Worm (Caenorhabditis elegans) whole organism, late embryonic: Measurements from ENCODE around the gene srw-73.

Source experiments
- C08G9.2 ChIP-seq: sonication (generic microtip); optimal IDR thresholded peaks from 2 replicates; lab custom pipeline; 2016; ENCODE audit warnings: mild to moderate bottlenecking, missing genetic modification characterization, moderate library complexity, missing compliant biosample characterization
- F13H6.1 ChIP-seq: sonication (generic microtip); optimal IDR thresholded peaks from 2 replicates; lab custom pipeline; 2016; ENCODE audit warnings: missing genetic modification characterization, missing compliant biosample characterization
- K09A11.1 ChIP-seq: sonication (generic microtip); optimal IDR thresholded peaks from 2 replicates; lab custom pipeline; 2017; ENCODE audit warnings: antibody characterized with exemption, mild to moderate bottlenecking, missing genetic modification characterization, missing compliant biosample characterization; ENCODE audit not compliant: insufficient read depth
- T23F11.4 ChIP-seq: fragments of 200-800 bp; sonication (Bioruptor generic); optimal IDR thresholded peaks from 2 replicates; lab custom pipeline; 2018; ENCODE audit warnings: mild to moderate bottlenecking, missing genetic modification characterization, missing compliant biosample characterization
- ceh-14 ChIP-seq: sonication (generic microtip); optimal IDR thresholded peaks from 2 replicates; lab custom pipeline; 2016; ENCODE audit warnings: missing genotype, missing genetic modification characterization, missing compliant biosample characterization
- ceh-2 ChIP-seq: sonication (generic microtip); optimal IDR thresholded peaks from 2 replicates; lab custom pipeline; 2016; ENCODE audit warnings: missing genotype, missing genetic modification characterization, missing compliant biosample characterization
- ceh-31 ChIP-seq: sonication (generic microtip); optimal IDR thresholded peaks from 2 replicates; lab custom pipeline; 2016; ENCODE audit warnings: missing genetic modification characterization, missing compliant biosample characterization
- ceh-34 ChIP-seq: sonication (generic microtip); optimal IDR thresholded peaks from 2 replicates; lab custom pipeline; 2016; ENCODE audit warnings: mild to moderate bottlenecking, missing genetic modification characterization, missing compliant biosample characterization
- ceh-48 ChIP-seq: sonication (generic microtip); optimal IDR thresholded peaks from 2 replicates; lab custom pipeline; 2016; ENCODE audit warnings: missing genetic modification characterization, inconsistent platforms, missing compliant biosample characterization
- ceh-6 ChIP-seq: fragments of 200-800 bp; sonication (Bioruptor generic); optimal IDR thresholded peaks from 2 replicates; lab custom pipeline; 2018; ENCODE audit warnings: mild to moderate bottlenecking, missing genetic modification characterization, missing compliant biosample characterization
- ceh-9 ChIP-seq: sonication (generic microtip); optimal IDR thresholded peaks from 2 replicates; lab custom pipeline; 2016; ENCODE audit warnings: mild to moderate bottlenecking, missing genetic modification characterization, inconsistent platforms, missing compliant biosample characterization
- che-1 ChIP-seq: sonication (generic microtip); optimal IDR thresholded peaks from 2 replicates; lab custom pipeline; 2016; ENCODE audit warnings: mild to moderate bottlenecking, missing genetic modification characterization, missing compliant biosample characterization
- dmd-4 ChIP-seq: sonication (generic microtip); optimal IDR thresholded peaks from 2 replicates; lab custom pipeline; 2016; ENCODE audit warnings: borderline replicate concordance, missing genetic modification characterization, missing compliant biosample characterization
- elt-2 ChIP-seq: sonication (generic microtip); optimal IDR thresholded peaks from 2 replicates; lab custom pipeline; 2016; ENCODE audit warnings: missing genetic modification reagents, missing genetic modification characterization, missing compliant biosample characterization
- elt-4 ChIP-seq: sonication (generic microtip); optimal IDR thresholded peaks from 2 replicates; lab custom pipeline; 2016; ENCODE audit warnings: missing genetic modification characterization, missing compliant biosample characterization
- ets-4 ChIP-seq: sonication (generic microtip); optimal IDR thresholded peaks from 2 replicates; lab custom pipeline; 2016; ENCODE audit warnings: missing genetic modification characterization, missing compliant biosample characterization
- eyg-1 ChIP-seq: sonication (generic microtip); optimal IDR thresholded peaks from 2 replicates; lab custom pipeline; 2016; ENCODE audit warnings: missing genotype, missing genetic modification characterization, missing compliant biosample characterization
- fax-1 ChIP-seq: sonication (generic microtip); optimal IDR thresholded peaks from 2 replicates; lab custom pipeline; 2016; ENCODE audit warnings: missing genotype, missing genetic modification characterization, missing compliant biosample characterization
- hlh-13 ChIP-seq: fragments of 200-800 bp; sonication (Bioruptor generic); optimal IDR thresholded peaks from 2 replicates; lab custom pipeline; 2018; ENCODE audit warnings: mild to moderate bottlenecking, missing genetic modification characterization, missing compliant biosample characterization
- hlh-6 ChIP-seq: sonication (generic microtip); optimal IDR thresholded peaks from 2 replicates; lab custom pipeline; 2016; ENCODE audit warnings: missing genotype, missing genetic modification characterization, missing compliant biosample characterization
- lin-11 ChIP-seq: fragments of 200-800 bp; sonication (Bioruptor generic); optimal IDR thresholded peaks from 2 replicates; lab custom pipeline; 2018; ENCODE audit warnings: mild to moderate bottlenecking, missing genetic modification characterization, missing compliant biosample characterization
- nhr-11 ChIP-seq: fragments of 150-350 bp; optimal IDR thresholded peaks from 2 replicates; lab custom pipeline; 2014; ENCODE audit warnings: missing biosample characterization, missing genetic modification characterization
- npax-4 ChIP-seq: sonication (generic microtip); optimal IDR thresholded peaks from 2 replicates; lab custom pipeline; 2016; ENCODE audit warnings: missing genetic modification characterization, missing compliant biosample characterization
- pat-9 ChIP-seq: fragments of 200-800 bp; sonication (Bioruptor generic); optimal IDR thresholded peaks from 2 replicates; lab custom pipeline; 2018; ENCODE audit warnings: mild to moderate bottlenecking, missing genetic modification characterization, moderate library complexity, missing compliant biosample characterization
- pha-4 ChIP-seq: fragments of 150-350 bp; optimal IDR thresholded peaks from 2 replicates; lab custom pipeline; 2018; ENCODE audit warnings: missing biosample characterization, missing genetic modification reagents, missing genetic modification characterization
- pros-1 ChIP-seq: fragments of 150-350 bp; optimal IDR thresholded peaks from 2 replicates; lab custom pipeline; 2014; ENCODE audit warnings: missing biosample characterization, missing genetic modification reagents, missing genetic modification characterization
- ref-2 ChIP-seq: sonication (generic microtip); optimal IDR thresholded peaks from 2 replicates; lab custom pipeline; 2016; ENCODE audit warnings: missing genetic modification characterization, missing compliant biosample characterization
- rnt-1 ChIP-seq: sonication (generic microtip); optimal IDR thresholded peaks from 2 replicates; lab custom pipeline; 2016; ENCODE audit warnings: missing genetic modification characterization, missing compliant biosample characterization
- sdc-2 ChIP-seq: sonication (generic microtip); optimal IDR thresholded peaks from 2 replicates; lab custom pipeline; 2016; ENCODE audit warnings: missing genotype, missing genetic modification characterization, missing compliant biosample characterization
- sox-2 ChIP-seq: fragments of 200-800 bp; sonication (Bioruptor generic); IDR thresholded peaks from 2 replicates; pipeline ENCODE4 v1.3.6; 2022; ENCODE audit warnings: missing genetic modification reagents, missing genetic modification characterization, missing compliant biosample characterization
- tbx-2 ChIP-seq: sonication (generic microtip); optimal IDR thresholded peaks from 2 replicates; lab custom pipeline; 2016; ENCODE audit warnings: missing genetic modification characterization, missing compliant biosample characterization
- unc-42 ChIP-seq: sonication (generic microtip); optimal IDR thresholded peaks from 2 replicates; lab custom pipeline; 2016; ENCODE audit warnings: missing genotype, missing genetic modification characterization, missing compliant biosample characterization
- unc-55 ChIP-seq: sonication (generic microtip); optimal IDR thresholded peaks from 2 replicates; lab custom pipeline; 2017; ENCODE audit warnings: missing biosample characterization, missing genetic modification reagents, missing genetic modification characterization
- unc-86 ChIP-seq: sonication (generic microtip); optimal IDR thresholded peaks from 2 replicates; lab custom pipeline; 2016; ENCODE audit warnings: missing genetic modification characterization, missing compliant biosample characterization

Gene srw-73

DNA sequence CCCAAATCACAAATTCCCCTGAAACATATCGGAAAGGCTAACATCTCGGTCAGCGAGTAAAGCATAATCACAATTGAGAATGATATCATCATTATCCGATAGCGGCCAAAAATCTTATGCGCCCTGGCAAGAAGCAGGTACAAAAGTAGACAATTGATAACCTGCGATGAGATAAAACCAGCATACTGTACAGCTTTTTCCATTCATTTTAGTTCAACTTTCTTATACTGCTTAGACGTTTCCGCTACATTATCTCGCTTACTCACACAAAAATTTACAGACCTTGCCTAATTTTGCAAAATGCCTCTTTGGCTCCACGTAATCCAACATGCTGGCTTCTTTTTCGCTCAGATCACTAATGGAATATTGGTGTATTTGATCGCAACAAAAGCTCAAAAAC is 5.4 kb downstream of the srw-73 start, which contains the start of gene str-150:
Gene str-150, plus strand, starts transcription at position 301 of the 400 bp plus-strand sequence.
- TF ChIP-seq rnt-1 (tag; lab: Kevin White, UChicago) (no peak), eyg-1 (no peak)

DNA sequence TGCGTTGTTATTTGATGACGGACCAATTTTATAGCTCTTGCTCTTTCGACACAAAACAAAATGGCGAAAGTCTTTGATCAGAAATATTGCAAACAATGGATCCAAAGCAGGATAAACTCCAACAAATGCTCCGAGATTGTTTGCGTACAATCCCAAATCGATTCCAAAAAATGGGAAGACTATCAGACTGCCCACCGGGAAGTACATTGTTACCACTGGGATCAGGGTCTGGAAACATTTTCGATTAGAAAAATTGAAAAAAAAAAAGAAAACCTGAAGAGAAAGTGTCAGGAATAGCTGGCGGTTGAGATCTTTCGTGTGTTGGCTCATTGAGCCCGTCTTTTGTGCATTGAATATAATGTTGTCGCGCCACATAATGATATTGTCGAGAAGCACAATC is 7.3 kb downstream of the srw-73 start:
- no peak for TF ChIP-seq hlh-13 (GFP tag; lab: Kevin White, UChicago)
- no peak for TF ChIP-seq sox-2 (GFP tag; lab: Robert Waterston, UW)
- TF ChIP-seq che-1 (tag; lab: Kevin White, UChicago) = no peak
- TF ChIP-seq ets-4 (tag; lab: Kevin White, UChicago) = no peak
- no peak for TF ChIP-seq dmd-4 (tag; lab: Kevin White, UChicago)
- TF ChIP-seq ceh-48 (tag; lab: Kevin White, UChicago) = no peak
- no peak for TF ChIP-seq ceh-2 (tag; lab: Kevin White, UChicago)
- no peak for TF ChIP-seq ceh-31 (tag; lab: Kevin White, UChicago)
- no peak for TF ChIP-seq ceh-6

DNA sequence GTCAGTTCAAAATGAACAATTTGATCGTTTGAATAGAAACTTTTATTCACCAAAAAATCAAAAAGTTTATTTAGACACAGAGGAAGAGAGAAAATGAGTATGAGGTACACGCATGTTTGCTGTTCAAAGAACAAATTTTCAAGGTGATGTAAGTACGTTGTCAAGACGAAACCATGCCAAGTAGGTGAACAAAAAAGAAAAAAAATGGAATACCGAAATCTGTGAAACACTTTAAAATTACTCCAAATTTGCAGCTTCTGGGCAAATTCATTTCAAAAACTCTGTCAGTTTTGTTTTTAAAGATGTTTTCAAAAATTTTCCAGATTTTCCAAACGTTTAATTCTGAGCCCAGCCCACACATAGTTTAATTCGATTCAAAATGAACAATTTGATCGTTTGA is 7.9 kb downstream of the srw-73 start, which contains the start of gene nhr-271:
Gene nhr-271, minus strand, starts transcription at position 101 of the 400 bp plus-strand sequence.
- no peak for TF ChIP-seq ceh-6
- no peak for TF ChIP-seq C08G9.2
- TF ChIP-seq fax-1 (tag; lab: Kevin White, UChicago) = no peak
- no peak for TF ChIP-seq sdc-2 (tag; lab: Kevin White, UChicago)
- no peak for TF ChIP-seq ref-2
- TF ChIP-seq pat-9 (tag; lab: Kevin White, UChicago) = no peak
- no peak for TF ChIP-seq T23F11.4 (GFP tag; lab: Kevin White, UChicago)
- TF ChIP-seq hlh-6 (tag; lab: Kevin White, UChicago) = no peak
- no peak for TF ChIP-seq lin-11 (tag; lab: Kevin White, UChicago)
- TF ChIP-seq nhr-11 (tag; lab: Kevin White, UChicago) = no peak
- no peak for TF ChIP-seq ceh-9 (tag; lab: Kevin White, UChicago)
- no peak for TF ChIP-seq K09A11.1 (tag; lab: Kevin White, UChicago)
- TF ChIP-seq unc-86 = no peak
- no peak for TF ChIP-seq sox-2 (GFP tag; lab: Robert Waterston, UW)
- TF ChIP-seq F13H6.1 (tag; lab: Kevin White, UChicago) = no peak

DNA sequence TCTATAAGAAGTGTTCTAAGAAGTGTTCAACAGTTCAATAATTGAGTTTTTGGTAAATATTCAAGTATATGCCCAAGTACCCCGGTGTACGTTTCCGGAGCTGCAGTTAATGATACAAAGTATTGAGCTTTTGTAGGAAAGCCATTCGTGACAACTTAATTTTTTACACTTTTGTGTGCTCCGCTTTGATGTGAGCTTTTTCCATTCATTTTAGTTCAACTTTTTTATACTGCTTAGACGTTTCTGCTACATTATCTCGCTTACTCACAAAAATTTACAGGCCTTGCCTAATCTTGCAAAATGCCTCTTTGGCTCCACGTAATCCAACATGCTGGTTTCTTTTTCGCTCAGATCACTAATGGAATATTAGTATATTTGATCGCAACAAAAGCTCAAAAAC is 12.4 kb downstream of the srw-73 start, which contains the start of gene str-151:
Gene str-151, plus strand, starts transcription at position 301 of the 400 bp plus-strand sequence.
- no peak for TF ChIP-seq K09A11.1 (tag; lab: Kevin White, UChicago)
- no peak for TF ChIP-seq nhr-11 (tag; lab: Kevin White, UChicago)
- TF ChIP-seq ceh-14 (tag; lab: Kevin White, UChicago) = no peak
- TF ChIP-seq pha-4 (tag; lab: Kevin White, UChicago) = no peak
- TF ChIP-seq unc-55 = no peak
- no peak for TF ChIP-seq pat-9 (tag; lab: Kevin White, UChicago)
- no peak for TF ChIP-seq dmd-4 (tag; lab: Kevin White, UChicago)
- TF ChIP-seq unc-42 (tag; lab: Kevin White, UChicago) = no peak
- no peak for TF ChIP-seq lin-11 (tag; lab: Kevin White, UChicago)
- TF ChIP-seq ceh-34 = no peak
- no peak for TF ChIP-seq sox-2 (GFP tag; lab: Robert Waterston, UW)
- no peak for TF ChIP-seq pros-1
- TF ChIP-seq C08G9.2 = no peak
- no peak for TF ChIP-seq npax-4 (tag; lab: Kevin White, UChicago)
- TF ChIP-seq ets-4 (tag; lab: Kevin White, UChicago) = no peak
- TF ChIP-seq hlh-13 (GFP tag; lab: Kevin White, UChicago) = no peak
- no peak for TF ChIP-seq fax-1 (tag; lab: Kevin White, UChicago)

DNA sequence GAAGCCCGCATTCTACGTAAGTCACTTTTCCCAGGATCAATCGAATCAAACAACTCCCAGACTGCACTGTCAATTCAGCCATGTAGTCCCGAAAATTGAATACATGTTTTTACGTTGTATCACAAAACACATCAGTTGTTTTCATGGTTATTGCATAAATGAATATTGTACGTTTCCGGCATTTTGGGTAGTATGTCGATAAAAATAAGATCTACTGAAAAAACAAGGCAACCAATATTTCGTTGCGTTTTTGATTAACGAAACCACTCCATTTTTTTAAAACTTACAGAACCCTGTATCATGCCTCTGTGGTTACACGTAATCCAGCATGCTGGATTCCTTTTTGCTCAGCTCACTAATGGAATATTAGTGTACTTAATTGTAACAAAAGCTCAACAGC is 15.2 kb downstream of the srw-73 start, which contains the start of gene str-149:
Gene str-149, plus strand, starts transcription at position 301 of the 400 bp plus-strand sequence.
- no peak for TF ChIP-seq unc-42 (tag; lab: Kevin White, UChicago)
- TF ChIP-seq tbx-2 (tag; lab: Kevin White, UChicago) = no peak
- TF ChIP-seq ref-2 = no peak
- TF ChIP-seq elt-4 (tag; lab: Kevin White, UChicago) = no peak
- no peak for TF ChIP-seq elt-2 (tag; lab: Kevin White, UChicago)
- no peak for TF ChIP-seq ets-4 (tag; lab: Kevin White, UChicago)
- no peak for TF ChIP-seq unc-86
- TF ChIP-seq, all 69 proteins: peak for 0
